Fruit fly (Drosophila melanogaster): ENCODE results near the gene CG15431.

Gene CG15431

DNA sequence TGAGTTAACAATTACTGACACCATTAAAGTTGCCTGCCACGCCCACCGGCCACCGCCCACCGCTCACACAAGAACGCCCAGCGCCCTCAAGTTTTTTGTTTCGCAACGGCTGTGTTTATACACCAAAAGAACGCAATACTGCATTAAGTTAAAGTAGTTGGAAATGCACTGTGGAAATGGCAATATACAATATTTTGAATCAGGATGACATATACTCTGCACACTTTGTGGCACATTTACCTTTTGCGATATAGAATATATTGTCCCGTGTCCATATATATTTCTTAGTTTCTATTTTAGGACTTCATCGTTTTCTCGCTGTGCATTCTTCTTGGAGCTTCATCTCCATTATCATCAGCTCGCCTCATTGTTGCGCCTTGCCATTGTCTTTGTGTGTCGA lies 25.0 kb downstream of the CG15431 start (continued):
- peak; percentile 48 for TF ChIP-seq CG10669 (GFP tag; optimal IDR thresholded peaks at IDR 0.05)
- TF ChIP-seq Sox102F (GFP tag; optimal IDR thresholded peaks at IDR 0.05) = peak; percentile 25
- TF ChIP-seq dsx (GFP tag; optimal IDR thresholded peaks at IDR 0.05; ENCODE audit: poor library complexity, severe bottlenecking) = peak; percentile 32
- TF ChIP-seq CG8632 (GFP tag; optimal IDR thresholded peaks at IDR 0.05) = no peak
- no peak for TF ChIP-seq CG4318 (GFP tag; optimal IDR thresholded peaks at IDR 0.05)
- TF ChIP-seq CG6808 (GFP tag; optimal IDR thresholded peaks at IDR 0.05) = peak; percentile 27
- peak in 1 of 2 experiments; percentile 33 for TF ChIP-seq ss (GFP tag; optimal IDR thresholded peaks at IDR 0.05)
- TF ChIP-seq Blimp-1 (GFP tag; optimal IDR thresholded peaks at IDR 0.05) = no peak
- peak; percentile 49; the same call in 1 of the 3 replicates for TF ChIP-seq CG6163 (GFP tag; IDR thresholded peaks at IDR 0.05)
- TF ChIP-seq vri (GFP tag; optimal IDR thresholded peaks at IDR 0.05) = no peak
- peak; percentile 48 for TF ChIP-seq pdm3 (GFP tag; optimal IDR thresholded peaks at IDR 0.05)
- peak; percentile 18 for TF ChIP-seq CG34406 (GFP tag; optimal IDR thresholded peaks at IDR 0.05)
- TF ChIP-seq salr (GFP tag; optimal IDR thresholded peaks at IDR 0.05) = peak in 1 of 2 experiments; percentile 5

DNA sequence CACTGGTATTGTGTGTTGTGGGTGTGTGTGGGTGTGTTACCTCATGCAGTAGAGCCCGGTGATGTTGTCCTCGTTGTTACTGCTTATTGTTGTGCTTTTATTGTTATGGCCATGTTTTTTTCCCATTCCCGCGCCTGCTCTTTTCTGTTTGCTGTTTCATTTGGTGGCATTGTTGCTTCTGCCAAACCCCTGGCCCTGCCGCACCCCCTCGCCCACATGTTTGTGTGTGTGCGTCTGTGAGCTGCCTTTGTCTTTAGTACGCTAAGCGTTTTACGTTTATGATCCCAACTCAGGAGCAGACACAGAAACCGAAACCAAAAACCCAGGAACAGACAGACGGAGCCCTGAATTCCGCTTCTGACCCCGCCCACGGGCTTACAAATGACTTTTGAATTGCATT lies 27.0 kb downstream of the CG15431 start:
- TF ChIP-seq CG7368 (GFP tag; optimal IDR thresholded peaks at IDR 0.05) = no peak
- TF ChIP-seq fd85E (GFP tag; optimal IDR thresholded peaks at IDR 0.05) = no peak
- TF ChIP-seq fd59A (GFP tag; optimal IDR thresholded peaks at IDR 0.05) = no peak
- no peak for TF ChIP-seq Lpt (GFP tag; optimal IDR thresholded peaks at IDR 0.05)
- TF ChIP-seq OdsH (GFP tag; optimal IDR thresholded peaks at IDR 0.05) = no peak
- TF ChIP-seq CG15336 (GFP tag; IDR thresholded peaks at IDR 0.05) = no peak
- TF ChIP-seq CG6808 (GFP tag; optimal IDR thresholded peaks at IDR 0.05) = no peak
- no peak for TF ChIP-seq vri (GFP tag; optimal IDR thresholded peaks at IDR 0.05)
- no peak for TF ChIP-seq Hr38 (GFP tag; optimal IDR thresholded peaks at IDR 0.05)
- no peak for TF ChIP-seq salr (GFP tag; optimal IDR thresholded peaks at IDR 0.05)
- no peak for TF ChIP-seq CG3032 (tag; optimal IDR thresholded peaks at IDR 0.05)
- no peak for TF ChIP-seq CG3919 (GFP tag; optimal IDR thresholded peaks at IDR 0.05)
- no peak for TF ChIP-seq fkh (GFP tag; optimal IDR thresholded peaks at IDR 0.05)
- TF ChIP-seq net (GFP tag; optimal IDR thresholded peaks at IDR 0.05) = no peak
- TF ChIP-seq CG10669 (GFP tag; optimal IDR thresholded peaks at IDR 0.05) = no peak
- TF ChIP-seq Smox (GFP tag; optimal IDR thresholded peaks at IDR 0.05) = no peak
- TF ChIP-seq cyc (GFP tag; optimal IDR thresholded peaks at IDR 0.05) = no peak
- no peak for TF ChIP-seq svp (GFP tag)
- TF ChIP-seq Hr39 (GFP tag; optimal IDR thresholded peaks at IDR 0.05) = no peak
- no peak for TF ChIP-seq CG11294 (GFP tag; IDR thresholded peaks at IDR 0.05)

DNA sequence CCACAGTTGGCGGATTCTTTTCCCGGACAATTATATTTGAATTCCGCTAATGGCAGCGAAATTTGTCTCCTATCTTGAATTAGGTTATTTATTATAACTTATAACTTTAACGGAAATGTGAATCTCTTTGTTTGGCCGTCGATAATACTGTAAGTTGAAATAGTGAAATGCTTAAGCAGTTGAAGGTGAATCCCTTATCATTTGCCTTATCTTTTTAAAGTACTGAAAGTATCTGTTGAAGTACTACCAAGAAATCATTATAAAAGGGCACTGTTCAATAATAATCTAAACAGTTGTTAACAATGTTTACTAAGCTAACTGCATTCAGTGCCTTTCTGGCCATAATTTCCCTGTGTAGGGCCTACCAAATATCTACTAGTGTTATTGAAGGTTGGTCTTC lies 30.2 kb downstream of the CG15431 start, which contains the start of gene CG43055:
Gene CG43055 (plus strand): TSS at position 301 of the 400 bp plus-strand sequence.
- TF ChIP-seq esn (GFP tag; optimal IDR thresholded peaks at IDR 0.05) = no peak

DNA sequence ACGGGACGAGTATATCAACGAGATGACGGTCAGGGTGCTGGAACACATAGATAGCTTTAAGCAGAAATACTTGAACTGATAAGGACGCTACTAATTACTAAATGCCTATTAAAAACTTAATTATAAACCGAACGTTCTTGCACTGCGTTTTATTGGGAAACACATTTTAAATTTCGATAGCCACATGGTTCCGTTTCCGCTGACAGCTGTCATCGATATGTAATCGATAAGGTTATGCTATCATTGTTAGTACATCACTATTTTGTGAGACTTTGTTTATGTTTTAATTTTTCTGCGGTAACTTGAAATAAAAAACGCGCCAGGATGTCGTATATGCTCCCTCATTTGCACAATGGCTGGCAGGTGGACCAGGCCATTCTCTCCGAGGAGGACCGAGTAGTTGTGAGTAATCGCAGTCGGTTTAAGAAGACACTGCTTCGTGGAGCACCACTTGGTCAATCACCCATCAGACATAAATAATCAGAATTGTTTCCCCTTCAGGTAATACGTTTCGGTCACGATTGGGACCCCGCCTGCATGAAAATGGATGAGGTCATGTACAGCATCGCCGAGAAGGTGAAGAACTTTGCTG lies 38.0 kb downstream of the CG15431 start, which contains the start of gene Dim1:
Gene Dim1 (plus strand): TSS at position 239 of the 592 bp plus-strand sequence.
- TF ChIP-seq CG34406 (GFP tag; optimal IDR thresholded peaks at IDR 0.05) (peak; percentile 59), Blimp-1 (GFP tag; optimal IDR thresholded peaks at IDR 0.05) (no peak), Sox15 (GFP tag; optimal IDR thresholded peaks at IDR 0.05) (no peak), CG6163 (GFP tag; IDR thresholded peaks at IDR 0.05) (peak; percentile 61), achi (GFP tag; optimal IDR thresholded peaks at IDR 0.05) (peak; percentile 40), Hr38 (GFP tag; optimal IDR thresholded peaks at IDR 0.05) (no peak), CG9139 (GFP tag; optimal IDR thresholded peaks at IDR 0.05) (peak; percentile 43)

DNA sequence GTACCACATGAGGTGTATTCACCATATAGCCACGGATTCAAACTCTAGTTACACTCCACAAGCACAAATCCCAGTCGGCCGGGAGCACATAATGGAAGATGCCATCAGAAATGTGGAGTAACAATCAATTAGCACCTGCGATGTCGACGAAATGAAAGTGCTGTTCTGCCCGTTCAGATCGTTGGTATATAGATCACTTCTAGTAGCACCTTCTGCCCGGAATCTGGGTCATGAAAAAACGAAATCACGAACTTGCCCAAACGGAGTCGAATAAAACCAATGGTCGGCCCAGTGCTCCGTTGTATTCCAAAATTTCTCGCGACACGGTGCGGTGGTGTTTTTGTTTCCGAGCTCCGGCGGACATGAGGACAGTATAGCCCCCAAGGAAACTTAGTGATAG lies 40.4 kb downstream of the CG15431 start, which contains the start of gene CG33003:
Gene CG33003 (plus strand): TSS at position 301 of the 400 bp plus-strand sequence.
- TF ChIP-seq CG16779 (tag; optimal IDR thresholded peaks at IDR 0.05) = no peak
- TF ChIP-seq CG8119 (GFP tag; IDR thresholded peaks at IDR 0.05) = no peak
- no peak for TF ChIP-seq CG4318 (GFP tag; optimal IDR thresholded peaks at IDR 0.05)
- no peak for TF ChIP-seq Ets96B (tag; optimal IDR thresholded peaks at IDR 0.05)
- no peak for TF ChIP-seq Hr4 (GFP tag; optimal IDR thresholded peaks at IDR 0.05)
- no peak for TF ChIP-seq pdm3 (GFP tag; optimal IDR thresholded peaks at IDR 0.05)
- TF ChIP-seq fd59A (GFP tag; optimal IDR thresholded peaks at IDR 0.05) = no peak
- TF ChIP-seq eg (GFP tag; IDR thresholded peaks at IDR 0.05) = no peak
- TF ChIP-seq dac (GFP tag; optimal IDR thresholded peaks at IDR 0.05) = no peak
- TF ChIP-seq ss (GFP tag; optimal IDR thresholded peaks at IDR 0.05) = no peak
- TF ChIP-seq fd85E (GFP tag; optimal IDR thresholded peaks at IDR 0.05) = no peak
- no peak for TF ChIP-seq Eip75B (GFP tag; optimal IDR thresholded peaks at IDR 0.05)
- no peak for TF ChIP-seq CG7368 (GFP tag; optimal IDR thresholded peaks at IDR 0.05)
- TF ChIP-seq CG32006 (GFP tag; optimal IDR thresholded peaks at IDR 0.05) = no peak
- no peak for TF ChIP-seq net (GFP tag; optimal IDR thresholded peaks at IDR 0.05)
- no peak for TF ChIP-seq achi (GFP tag; optimal IDR thresholded peaks at IDR 0.05)
- TF ChIP-seq svp (GFP tag) = no peak
- no peak for TF ChIP-seq CG34406 (GFP tag; optimal IDR thresholded peaks at IDR 0.05)
- TF ChIP-seq Met (GFP tag; optimal IDR thresholded peaks at IDR 0.05) = no peak

Data from whole organism, prepupa.